Worm (Caenorhabditis elegans): Measurements from ENCODE around the gene C33C12.4.

The C33C12.4 gene

DNA sequence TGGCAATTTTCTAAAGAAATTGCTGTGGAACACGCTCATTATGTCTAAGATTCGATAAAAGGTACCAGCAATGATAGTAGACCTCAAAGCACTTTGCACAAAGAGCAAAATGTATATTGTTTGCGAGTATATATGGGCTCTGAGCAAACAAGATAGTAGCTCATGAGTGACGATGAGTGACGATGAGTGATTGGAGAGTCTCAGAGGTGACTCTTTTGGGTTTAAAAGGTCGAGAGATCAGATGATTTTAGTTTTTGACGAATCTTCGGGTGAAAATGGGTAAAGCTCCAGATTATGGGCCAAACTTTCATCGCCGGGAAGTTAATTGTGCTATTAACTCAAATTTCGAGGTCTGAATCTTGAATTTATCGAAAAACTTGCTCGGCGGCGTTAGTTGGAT, 30.5 kb upstream of the C33C12.4 start:
- TF ChIP-seq F16B12.6 (tag; optimal IDR thresholded peaks at IDR 0.05) (no peak), lir-3 (tag; optimal IDR thresholded peaks at IDR 0.05; ENCODE audit: poor library complexity) (no peak), lin-14 (GFP tag; optimal IDR thresholded peaks at IDR 0.05) (peak; percentile 0)

ce11 chrII:2195541-2195940, 29.3 kb upstream of the C33C12.4 start:
- TF ChIP-seq lin-15B (tag; optimal IDR thresholded peaks at IDR 0.05) (no peak), efl-1 (optimal IDR thresholded peaks at IDR 0.05) (peak; percentile 42 to 53), efl-1 (GFP tag; optimal IDR thresholded peaks at IDR 0.05 in 1 of 2) (peak; percentile 21 to 92), xbp-1 (tag; optimal IDR thresholded peaks at IDR 0.05) (peak; percentile 21), tlp-1 (tag; optimal IDR thresholded peaks at IDR 0.05) (no peak), blmp-1 (tag; optimal IDR thresholded peaks at IDR 0.05) (peak; percentile 39), nhr-47 (tag; optimal IDR thresholded peaks at IDR 0.05) (peak; percentile 12), nhr-77 (tag; optimal IDR thresholded peaks at IDR 0.05) (peak; percentile 58), swsn-7 (tag; optimal IDR thresholded peaks at IDR 0.05) (peak; percentile 39), dpl-1 (GFP tag; optimal IDR thresholded peaks at IDR 0.05) (peak in 2 of 3 experiments; percentile 16 to 45), unc-130 (tag; optimal IDR thresholded peaks at IDR 0.05) (no peak), mep-1 (tag; optimal IDR thresholded peaks at IDR 0.05) (peak; percentile 34), nhr-19 (GFP tag; conservative IDR thresholded peaks at IDR 0.05) (peak; percentile 22; the same call in 1 of the 2 replicates), C04F5.9 (tag; optimal IDR thresholded peaks at IDR 0.05) (no peak), zag-1 (tag; optimal IDR thresholded peaks at IDR 0.05) (peak; percentile 39), ceh-88 (GFP tag; IDR thresholded peaks at IDR 0.05) (no peak), ets-5 (GFP tag; IDR thresholded peaks at IDR 0.05) (no peak), lin-14 (GFP tag; optimal IDR thresholded peaks at IDR 0.05) (peak; percentile 87), pqm-1 (tag; optimal IDR thresholded peaks at IDR 0.05) (no peak), nhr-71 (tag; optimal IDR thresholded peaks at IDR 0.05) (peak; percentile 56), nhr-20 (tag; optimal IDR thresholded peaks at IDR 0.05) (peak; percentile 21), unc-86 (tag; optimal IDR thresholded peaks at IDR 0.05) (peak; percentile 12), fkh-10 (GFP tag; optimal IDR thresholded peaks at IDR 0.05) (peak; percentile 45), lin-35 (GFP tag; optimal IDR thresholded peaks at IDR 0.05) (peak; percentile 52 to 68), C16A3.4 (tag; optimal IDR thresholded peaks at IDR 0.05) (peak; percentile 69), snu-23 (GFP tag; optimal IDR thresholded peaks at IDR 0.05) (peak; percentile 54), lin-13 (GFP tag; optimal IDR thresholded peaks at IDR 0.05) (peak; percentile 53), ceh-82 (tag; optimal IDR thresholded peaks at IDR 0.05) (peak; percentile 26 to 77 (median 45)), lsy-2 (tag; optimal IDR thresholded peaks at IDR 0.05) (peak; percentile 50 to 77), F16B12.6 (tag; optimal IDR thresholded peaks at IDR 0.05) (peak; percentile 41), alr-1 (tag; optimal IDR thresholded peaks at IDR 0.05; ENCODE audit: borderline replicate concordance) (no peak)

DNA sequence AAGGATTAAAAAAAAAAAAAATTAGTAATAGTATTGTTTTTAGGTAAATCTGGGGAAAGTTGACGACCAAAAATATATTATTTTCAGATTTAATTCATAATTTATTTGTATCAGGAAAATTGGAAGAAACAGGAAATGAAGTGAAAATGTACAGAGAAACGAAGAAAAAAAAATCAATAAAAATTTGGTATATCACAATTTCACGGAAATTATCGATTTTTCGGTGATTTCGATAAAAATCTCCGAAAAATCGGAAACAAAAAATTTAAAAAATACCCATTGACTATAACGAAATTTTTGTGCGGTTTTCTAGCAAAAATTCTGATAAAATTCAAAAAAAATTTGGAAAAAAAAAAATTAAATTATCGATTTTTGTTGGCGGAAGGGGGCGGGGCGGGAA, 26.0 kb upstream of the C33C12.4 start:
- TF ChIP-seq lin-13 (GFP tag; optimal IDR thresholded peaks at IDR 0.05) (no peak), C04F5.9 (tag; optimal IDR thresholded peaks at IDR 0.05) (no peak), nhr-47 (tag; optimal IDR thresholded peaks at IDR 0.05) (no peak)

DNA sequence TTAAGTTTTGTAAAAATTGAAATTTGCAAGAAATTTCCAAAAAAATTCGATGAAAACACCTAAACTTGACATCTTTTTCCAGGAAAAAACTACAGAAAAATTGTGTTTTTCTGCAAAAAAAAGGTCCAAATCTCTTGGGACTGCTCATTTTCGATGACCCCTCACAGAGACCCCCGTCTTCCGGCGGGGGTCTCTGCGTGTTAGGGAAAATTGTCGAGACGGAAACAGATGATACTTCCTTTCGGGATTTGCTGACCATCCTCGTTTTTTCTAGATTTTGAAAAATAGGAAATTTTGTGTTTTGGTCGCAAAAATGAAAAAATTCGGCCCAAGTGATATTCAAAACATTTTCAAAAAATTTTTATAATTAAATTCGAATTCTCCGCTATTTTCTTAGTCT, 25.1 kb upstream of the C33C12.4 start:
- TF ChIP-seq lin-14 (GFP tag; optimal IDR thresholded peaks at IDR 0.05) (peak; percentile 70), Y116A8C.19 (tag; optimal IDR thresholded peaks at IDR 0.05; ENCODE audit: borderline replicate concordance) (no peak), unc-62 (GFP tag; optimal IDR thresholded peaks at IDR 0.05) (no peak), unc-86 (tag; optimal IDR thresholded peaks at IDR 0.05) (peak; percentile 1), sptf-1 (tag; optimal IDR thresholded peaks at IDR 0.05) (no peak), zip-4 (GFP tag; optimal IDR thresholded peaks at IDR 0.05) (no peak)

ce11 chrII:2190522-2190921, 24.2 kb upstream of the C33C12.4 start:
- TF ChIP-seq efl-1 (optimal IDR thresholded peaks at IDR 0.05), result no peak
- TF ChIP-seq efl-1 (GFP tag; optimal IDR thresholded peaks at IDR 0.05 in 1 of 2), result peak in 1 of 2 experiments; percentile 82
- no peak for TF ChIP-seq elt-3 (tag; optimal IDR thresholded peaks at IDR 0.05)
- no peak for TF ChIP-seq unc-98 (GFP tag; IDR thresholded peaks at IDR 0.05)
- TF ChIP-seq ceh-88 (GFP tag; IDR thresholded peaks at IDR 0.05), result no peak
- peak; percentile 19 for TF ChIP-seq lin-14 (GFP tag; optimal IDR thresholded peaks at IDR 0.05)
- TF ChIP-seq egl-27 (tag; optimal IDR thresholded peaks at IDR 0.05), result no peak
- TF ChIP-seq grh-1 (GFP tag; IDR thresholded peaks at IDR 0.05), result no peak
- TF ChIP-seq nhr-28 (tag; optimal IDR thresholded peaks at IDR 0.05), result no peak
- no peak for TF ChIP-seq egl-13 (tag; optimal IDR thresholded peaks at IDR 0.05)
